Worm (Caenorhabditis elegans) whole organism, L4/young adult: Measurements from ENCODE around the gene F10G2.4.
"Not testable (repeated sequence)": the region's sequence is repeated elsewhere in the genome, so short reads cannot be mapped to it uniquely, and the experiment has no call there.

ENCODE experiments used
- W03F9.2 ChIP-seq: fragments of 150-350 bp; optimal IDR thresholded peaks from 2 replicates; lab custom pipeline; 2014; ENCODE audit warnings: missing biosample characterization, missing genetic modification characterization
- dao-5 ChIP-seq: sonication (generic microtip); optimal IDR thresholded peaks from 2 replicates; lab custom pipeline; 2016; ENCODE audit warnings: missing genotype, missing genetic modification characterization, moderate library complexity, missing compliant biosample characterization
- him-1 ChIP-seq: sonication (generic microtip); optimal IDR thresholded peaks from 2 replicates; lab custom pipeline; 2016; ENCODE audit warnings: missing genotype, missing genetic modification reagents, missing genetic modification characterization, missing compliant biosample characterization

ce11 chrV:7345494-7345893, 18.5 kb downstream of the F10G2.4 start, which contains the start of gene nhr-147:
- TF ChIP-seq W03F9.2 (tag; lab: Kevin White, UChicago); dao-5; him-1 (tag; lab: Kevin White, UChicago): not testable (repeated sequence)
